Fruit fly (Drosophila melanogaster) whole organism, embryonic: ENCODE results near the gene ZnT63C.

Experiments used
- Adf1 ChIP-seq: fragments of 200-800 bp; sonication (Bioruptor generic); IDR thresholded peaks from 2 replicates; pipeline ENCODE4 v1.3.6; 2022; ENCODE audit warnings: missing biosample characterization, missing genetic modification characterization
- BEAF-32 ChIP-seq: fragments of 200-800 bp; sonication (Bioruptor generic); optimal IDR thresholded peaks from 3 replicates; lab custom pipeline; 2017; ENCODE audit warnings: missing biosample characterization, missing genetic modification characterization, mild to moderate bottlenecking, moderate library complexity, missing genetic modification reagents
- CG10147 ChIP-seq: fragments of 200-800 bp; sonication (Bioruptor generic); optimal IDR thresholded peaks from 2 replicates; lab custom pipeline; 2019; ENCODE audit warnings: missing biosample characterization, mild to moderate bottlenecking, missing genetic modification characterization, moderate library complexity
- CG10543 ChIP-seq: fragments of 200-800 bp; sonication (Bioruptor generic); optimal IDR thresholded peaks from 3 replicates; lab custom pipeline; 2017; ENCODE audit warnings: missing biosample characterization, mild to moderate bottlenecking, missing genetic modification characterization, moderate library complexity
- CG11560 ChIP-seq: fragments of 200-800 bp; sonication (Bioruptor generic); IDR thresholded peaks from 3 replicates; pipeline ENCODE4 v1.3.6; 2022; ENCODE audit warnings: missing biosample characterization, missing genetic modification characterization
- CG12299 ChIP-seq: fragments of 200-800 bp; sonication (Bioruptor generic); optimal IDR thresholded peaks from 2 replicates; lab custom pipeline; 2018; ENCODE audit warnings: missing biosample characterization, mild to moderate bottlenecking, missing genetic modification characterization
- CG16815 ChIP-seq: fragments of 200-800 bp; sonication (Bioruptor generic); optimal IDR thresholded peaks from 3 replicates; lab custom pipeline; 2017; ENCODE audit warnings: missing biosample characterization, mild to moderate bottlenecking, missing genetic modification characterization
- CG16863 ChIP-seq: fragments of 200-800 bp; sonication (Bioruptor generic); optimal IDR thresholded peaks from 3 replicates; lab custom pipeline; 2016; ENCODE audit warnings: missing biosample characterization, missing genetic modification characterization
- CG17359 ChIP-seq: fragments of 200-800 bp; sonication (Bioruptor generic); optimal IDR thresholded peaks from 3 replicates; lab custom pipeline; 2018; ENCODE audit warnings: missing biosample characterization, mild to moderate bottlenecking, missing genetic modification characterization, moderate library complexity
- CG17361 ChIP-seq: fragments of 200-800 bp; sonication (Bioruptor generic); IDR thresholded peaks from 3 replicates; pipeline ENCODE4 v1.3.6; 2022; ENCODE audit warnings: missing biosample characterization, missing genetic modification characterization
- CG18262 ChIP-seq: fragments of 200-800 bp; optimal IDR thresholded peaks from 3 replicates; lab custom pipeline; 2019; ENCODE audit warnings: missing biosample characterization, mild to moderate bottlenecking, missing genetic modification characterization, moderate library complexity
- CG2116 ChIP-seq: fragments of 200-800 bp; sonication (Bioruptor generic); optimal IDR thresholded peaks from 3 replicates; lab custom pipeline; 2018; ENCODE audit warnings: missing biosample characterization, mild to moderate bottlenecking, missing genetic modification characterization
- CG2199 ChIP-seq: fragments of 200-800 bp; sonication (Bioruptor generic); IDR thresholded peaks from 3 replicates; pipeline ENCODE4 v1.3.6; 2022; ENCODE audit warnings: missing biosample characterization, missing genetic modification characterization
- CG2712 ChIP-seq: fragments of 200-800 bp; optimal IDR thresholded peaks from 3 replicates; lab custom pipeline; 2019; ENCODE audit warnings: missing biosample characterization, mild to moderate bottlenecking, missing genetic modification characterization, moderate library complexity
- CG34224 ChIP-seq: fragments of 200-800 bp; sonication (Bioruptor generic); IDR thresholded peaks from 3 replicates; pipeline ENCODE4 v1.3.6; 2022; ENCODE audit warnings: missing biosample characterization, missing genetic modification characterization; ENCODE audit not compliant: partially characterized antibody
- CG3847 ChIP-seq: fragments of 200-800 bp; sonication (Bioruptor generic); IDR thresholded peaks from 2 replicates; pipeline ENCODE4 v1.3.6; 2022; ENCODE audit warnings: missing biosample characterization, missing genetic modification characterization
- CG3995 ChIP-seq: fragments of 200-800 bp; sonication (Bioruptor generic); optimal IDR thresholded peaks from 3 replicates; lab custom pipeline; 2016; ENCODE audit warnings: missing biosample characterization, missing genetic modification characterization
- CG7928 ChIP-seq: fragments of 200-800 bp; sonication (Bioruptor generic); optimal IDR thresholded peaks from 2 replicates; lab custom pipeline; 2017; ENCODE audit warnings: missing biosample characterization, mild to moderate bottlenecking, missing genetic modification characterization
- CG8765 ChIP-seq: fragments of 200-800 bp; sonication (Bioruptor generic); IDR thresholded peaks from 2 replicates; pipeline ENCODE4 v1.3.6; 2022; ENCODE audit warnings: missing biosample characterization, missing genetic modification characterization
- CTCF ChIP-seq: fragments of 200-800 bp; sonication (Bioruptor generic); optimal IDR thresholded peaks from 2 replicates; lab custom pipeline; 2017; ENCODE audit warnings: missing biosample characterization, mild to moderate bottlenecking, missing genetic modification characterization, moderate library complexity
- D19A ChIP-seq: fragments of 200-800 bp; optimal IDR thresholded peaks from 3 replicates; lab custom pipeline; 2019; ENCODE audit warnings: missing biosample characterization, mild to moderate bottlenecking, missing genetic modification characterization, moderate library complexity
- Gsc ChIP-seq: fragments of 200-800 bp; sonication (Bioruptor generic); IDR thresholded peaks from 2 replicates; pipeline ENCODE4 v1.3.6; 2022; ENCODE audit warnings: missing biosample characterization, missing genetic modification characterization
- Jarid2 ChIP-seq: fragments of 200-800 bp; sonication (Bioruptor generic); optimal IDR thresholded peaks from 3 replicates; lab custom pipeline; 2017; ENCODE audit warnings: mild to moderate bottlenecking, missing biosample characterization, missing genetic modification reagents, missing genetic modification characterization
- MBD-R2 ChIP-seq: fragments of 200-800 bp; sonication (Bioruptor generic); IDR thresholded peaks from 2 replicates; pipeline ENCODE4 v1.3.6; 2022; ENCODE audit warnings: missing biosample characterization, missing genetic modification characterization
- Oli ChIP-seq: fragments of 200-800 bp; sonication (Bioruptor generic); optimal IDR thresholded peaks from 2 replicates; lab custom pipeline; 2018; ENCODE audit warnings: missing biosample characterization, mild to moderate bottlenecking, missing genetic modification characterization, moderate library complexity
- PHDP ChIP-seq: fragments of 200-800 bp; sonication (Bioruptor generic); optimal IDR thresholded peaks from 3 replicates; lab custom pipeline; 2018; ENCODE audit warnings: missing biosample characterization, mild to moderate bottlenecking, missing genetic modification characterization, moderate library complexity
- Pdp1 ChIP-seq, 2 experiments: fragments of 200-800 bp; sonication (Bioruptor generic); optimal IDR thresholded peaks; 3 replicates each; lab custom pipeline; 2016; ENCODE audit warnings: missing biosample characterization in 2 of 2, missing genetic modification characterization in 2 of 2, mild to moderate bottlenecking in 1 of 2, moderate library complexity in 1 of 2
- Rx ChIP-seq: fragments of 200-800 bp; sonication (Bioruptor generic); IDR thresholded peaks from 2 replicates; pipeline ENCODE4 v1.3.6; 2022; ENCODE audit warnings: missing biosample characterization, missing genetic modification characterization
- Ssrp ChIP-seq: fragments of 200-800 bp; sonication (Bioruptor generic); optimal IDR thresholded peaks from 2 replicates; lab custom pipeline; 2018; ENCODE audit warnings: missing biosample characterization, mild to moderate bottlenecking, missing genetic modification characterization, moderate library complexity
- Tbp ChIP-seq: fragments of >200 bp; optimal IDR thresholded peaks from 2 replicates; lab custom pipeline; 2018; ENCODE audit warnings: missing biosample characterization, missing genetic modification characterization
- bbx ChIP-seq: fragments of 200-800 bp; sonication (Bioruptor generic); IDR thresholded peaks from 2 replicates; pipeline ENCODE4 v1.3.6; 2022; ENCODE audit warnings: missing biosample characterization, missing genetic modification characterization; ENCODE audit not compliant: partially characterized antibody
- chn ChIP-seq: fragments of 200-800 bp; sonication (Bioruptor generic); optimal IDR thresholded peaks from 2 replicates; lab custom pipeline; 2016; ENCODE audit warnings: missing biosample characterization, missing genetic modification characterization
- crp ChIP-seq, 2 experiments: fragments of 200-800 bp; sonication (Bioruptor generic); optimal IDR thresholded peaks; 2 replicates in 1 of 2; 3 replicates in 1 of 2; lab custom pipeline; 2017; ENCODE audit warnings: missing biosample characterization in 2 of 2, missing genetic modification characterization in 2 of 2, mild to moderate bottlenecking in 1 of 2, moderate library complexity in 1 of 2
- dan ChIP-seq: fragments of 200-800 bp; sonication (Bioruptor generic); IDR thresholded peaks from 2 replicates; pipeline ENCODE4 v1.3.6; 2022; ENCODE audit warnings: missing biosample characterization, missing genetic modification characterization
- danr ChIP-seq: fragments of 200-800 bp; sonication (Bioruptor generic); IDR thresholded peaks from 2 replicates; pipeline ENCODE4 v1.3.6; 2022; ENCODE audit warnings: missing biosample characterization, missing genetic modification characterization
- dmrt99B ChIP-seq: fragments of 200-800 bp; sonication (Bioruptor generic); optimal IDR thresholded peaks from 2 replicates; lab custom pipeline; 2018; ENCODE audit warnings: missing biosample characterization, mild to moderate bottlenecking, missing genetic modification characterization, moderate library complexity
- eyg ChIP-seq: fragments of 200-800 bp; sonication (Bioruptor generic); optimal IDR thresholded peaks from 3 replicates; lab custom pipeline; 2016; ENCODE audit warnings: missing biosample characterization, missing genetic modification characterization
- gfzf ChIP-seq: fragments of 200-800 bp; sonication (Bioruptor generic); optimal IDR thresholded peaks from 2 replicates; lab custom pipeline; 2016; ENCODE audit warnings: missing biosample characterization, mild to moderate bottlenecking, missing genetic modification characterization, moderate library complexity
- gsb-n ChIP-seq: fragments of 200-800 bp; sonication (Bioruptor generic); optimal IDR thresholded peaks from 3 replicates; lab custom pipeline; 2018; ENCODE audit warnings: missing biosample characterization, mild to moderate bottlenecking, missing genetic modification characterization
- hbn ChIP-seq: fragments of 200-800 bp; sonication (Bioruptor generic); IDR thresholded peaks from 2 replicates; pipeline ENCODE4 v1.3.6; 2022; ENCODE audit warnings: missing biosample characterization, missing genetic modification characterization; ENCODE audit not compliant: partially characterized antibody
- knrl ChIP-seq: fragments of 200-800 bp; sonication (Bioruptor generic); IDR thresholded peaks from 3 replicates; pipeline ENCODE4 v1.3.6; 2022; ENCODE audit warnings: missing biosample characterization, missing genetic modification characterization; ENCODE audit not compliant: partially characterized antibody
- p53 ChIP-seq: fragments of 200-800 bp; sonication (Bioruptor generic); optimal IDR thresholded peaks from 2 replicates; lab custom pipeline; 2016; ENCODE audit warnings: missing biosample characterization, missing genetic modification characterization
- pros ChIP-seq: fragments of 200-800 bp; sonication (Bioruptor generic); optimal IDR thresholded peaks from 3 replicates; lab custom pipeline; 2019; ENCODE audit warnings: missing biosample characterization, mild to moderate bottlenecking, missing genetic modification characterization, moderate library complexity
- run ChIP-seq: fragments of 200-800 bp; sonication (Bioruptor generic); optimal IDR thresholded peaks from 3 replicates; lab custom pipeline; 2018; ENCODE audit warnings: missing biosample characterization, mild to moderate bottlenecking, missing genetic modification characterization
- sna ChIP-seq: fragments of 200-800 bp; sonication (Bioruptor generic); IDR thresholded peaks from 2 replicates; pipeline ENCODE4 v1.3.6; 2022; ENCODE audit warnings: missing biosample characterization, missing genetic modification characterization; ENCODE audit not compliant: partially characterized antibody
- tgo ChIP-seq: fragments of 200-800 bp; sonication (Bioruptor generic); IDR thresholded peaks from 3 replicates; pipeline ENCODE4 v1.3.6; 2022; ENCODE audit warnings: missing biosample characterization, missing genetic modification characterization
- toy ChIP-seq: fragments of 200-800 bp; sonication (Bioruptor generic); IDR thresholded peaks from 2 replicates; pipeline ENCODE4 v1.3.6; 2022; ENCODE audit warnings: missing biosample characterization, missing genetic modification characterization
- twi ChIP-seq: fragments of 200-800 bp; optimal IDR thresholded peaks from 2 replicates; lab custom pipeline; 2019; ENCODE audit warnings: missing biosample characterization, mild to moderate bottlenecking, missing genetic modification characterization, moderate library complexity
- vvl ChIP-seq: fragments of 200-800 bp; sonication (Bioruptor generic); IDR thresholded peaks from 2 replicates; pipeline ENCODE4 v1.3.6; 2022; ENCODE audit warnings: missing biosample characterization, missing genetic modification characterization
- zf30C ChIP-seq: fragments of 200-800 bp; sonication (Bioruptor generic); optimal IDR thresholded peaks from 3 replicates; lab custom pipeline; 2018; ENCODE audit warnings: missing biosample characterization, mild to moderate bottlenecking, missing genetic modification characterization

ZnT63C gene

dm6 chr3L:3319992-3320732, 16.7 kb downstream of the ZnT63C start (continued):
- TF ChIP-seq CG10147 (GFP tag; lab: Kevin White, UChicago), result no peak
- no peak for TF ChIP-seq dan (GFP tag; lab: Robert Waterston, UW)
- TF ChIP-seq Tbp (GFP tag; lab: Kevin White, UChicago), result no peak
- TF ChIP-seq CG2712 (tag; lab: Kevin White, UChicago), result no peak
- no peak for TF ChIP-seq gsb-n (tag; lab: Kevin White, UChicago)
- no peak for TF ChIP-seq CG12299 (tag; lab: Kevin White, UChicago)
- TF ChIP-seq MBD-R2 (GFP tag; lab: Robert Waterston, UW), result peak; percentile 12; the same call in 1 of the 2 replicates
- TF ChIP-seq CG7928, result no peak
- TF ChIP-seq Gsc, result no peak
- no peak for TF ChIP-seq CG16863
- TF ChIP-seq sna (GFP tag; lab: Robert Waterston, UW), result no peak
- TF ChIP-seq pros (GFP tag; lab: Kevin White, UChicago), result no peak
- TF ChIP-seq p53 (GFP tag; lab: Kevin White, UChicago), result no peak
- no peak for TF ChIP-seq D19A
- TF ChIP-seq CG17359 (tag; lab: Kevin White, UChicago), result no peak
- TF ChIP-seq CG2116, result no peak
- no peak for TF ChIP-seq CG3995 (GFP tag; lab: Kevin White, UChicago)
- TF ChIP-seq chn, result no peak
- 0 out of 2 replicates have a peak, but pooled peaks have one; percentile 10 for TF ChIP-seq Adf1 (GFP tag; lab: Robert Waterston, UW)
- TF ChIP-seq vvl (GFP tag; lab: Robert Waterston, UW), result peak; percentile 24; the same call in 1 of the 2 replicates
- TF ChIP-seq CTCF (GFP tag; lab: Kevin White, UChicago), result no peak
- TF ChIP-seq CG3847 (GFP tag; lab: Robert Waterston, UW), result no peak
- TF ChIP-seq Oli (tag; lab: Kevin White, UChicago), result no peak
- TF ChIP-seq tgo, result no peak
- no peak for TF ChIP-seq twi (tag; lab: Kevin White, UChicago)
- no peak for TF ChIP-seq dmrt99B (tag; lab: Kevin White, UChicago)
- TF ChIP-seq gfzf (GFP tag; lab: Kevin White, UChicago), result no peak
- no peak for TF ChIP-seq danr
- peak; percentile 33 to 59 for TF ChIP-seq Pdp1 (GFP tag; optimal IDR thresholded peaks at IDR 0.05; lab: Kevin White, UChicago)
- no peak for TF ChIP-seq bbx (GFP tag; lab: Robert Waterston, UW)
- no peak for TF ChIP-seq CG11560
- peak; percentile 35 for TF ChIP-seq CG10543 (GFP tag; lab: Kevin White, UChicago)
- no peak for TF ChIP-seq Jarid2 (GFP tag; lab: Kevin White, UChicago)
- TF ChIP-seq PHDP (tag; lab: Kevin White, UChicago), result peak; percentile 26
- no peak for TF ChIP-seq run (tag; lab: Kevin White, UChicago)
- TF ChIP-seq CG16815 (GFP tag; lab: Kevin White, UChicago), result no peak
- no peak for TF ChIP-seq BEAF-32 (GFP tag; lab: Kevin White, UChicago)
- TF ChIP-seq CG2199, result no peak
- no peak for TF ChIP-seq CG17361 (GFP tag; lab: Robert Waterston, UW)
- no peak for TF ChIP-seq hbn
- no peak for TF ChIP-seq CG18262
- TF ChIP-seq CG34224, result no peak
- TF ChIP-seq CG8765 (GFP tag; lab: Robert Waterston, UW), result no peak
- TF ChIP-seq crp (GFP tag; optimal IDR thresholded peaks at IDR 0.05; lab: Kevin White, UChicago), result no peak
- TF ChIP-seq zf30C (GFP tag; lab: Kevin White, UChicago), result no peak
- no peak for TF ChIP-seq knrl
- no peak for TF ChIP-seq Ssrp (tag; lab: Kevin White, UChicago)
- no peak for TF ChIP-seq Rx (GFP tag; lab: Robert Waterston, UW)
- no peak for TF ChIP-seq toy (GFP tag; lab: Robert Waterston, UW)
- TF ChIP-seq eyg, result no peak
